Worm (Caenorhabditis elegans) whole organism, L1 larva: ENCODE results near the gene clec-257.

ENCODE experiments used
- lin-13 ChIP-seq: fragments of 150-350 bp; optimal IDR thresholded peaks from 2 replicates; lab custom pipeline; 2014; ENCODE audit warnings: missing biosample characterization, missing genetic modification reagents, missing genetic modification characterization
- lin-15B ChIP-seq: fragments of 150-350 bp; sonication (generic microtip); optimal IDR thresholded peaks from 3 replicates; lab custom pipeline; 2014; ENCODE audit warnings: missing biosample characterization, missing genetic modification characterization
- nhr-11 ChIP-seq: fragments of 150-350 bp; optimal IDR thresholded peaks from 2 replicates; lab custom pipeline; 2014; ENCODE audit warnings: missing biosample characterization, missing genetic modification characterization
- nhr-28 ChIP-seq: fragments of 150-350 bp; optimal IDR thresholded peaks from 2 replicates; lab custom pipeline; 2014; ENCODE audit warnings: missing biosample characterization, missing genetic modification characterization
- nhr-90 ChIP-seq: sonication (generic microtip); optimal IDR thresholded peaks from 2 replicates; lab custom pipeline; 2016; ENCODE audit warnings: mild to moderate bottlenecking, missing genetic modification characterization, missing compliant biosample characterization; ENCODE audit not compliant: poor library complexity

ce11 chrV:18802077-18802476, 29.2 kb downstream of the clec-257 start, which contains the start of gene C54E10.11:
- no peak for TF ChIP-seq nhr-11 (tag; lab: Kevin White, UChicago)
- no peak for TF ChIP-seq nhr-28 (tag; lab: Kevin White, UChicago)
- no peak for TF ChIP-seq lin-15B (tag; lab: Kevin White, UChicago)
- no peak for TF ChIP-seq lin-13 (GFP tag; lab: Kevin White, UChicago)
- TF ChIP-seq nhr-90 (tag; lab: Kevin White, UChicago), result no peak
